Fruit fly (Drosophila melanogaster) whole organism, pupa: ENCODE data around the gene Argp.
A peak's percentile ranks its signal among the peaks of the same experiment; 100 is the strongest.

ENCODE experiments used
- CG10348 ChIP-seq: fragments of 200-800 bp; sonication (Bioruptor generic); IDR thresholded peaks from 2 replicates; pipeline ENCODE4 v1.3.6; 2022; ENCODE audit warnings: missing biosample characterization, missing genetic modification characterization
- CG12605 ChIP-seq: fragments of 200-800 bp; sonication (Bioruptor generic); IDR thresholded peaks from 2 replicates; pipeline ENCODE4 v1.3.6; 2022; ENCODE audit warnings: missing biosample characterization, missing genetic modification characterization
- CG13204 ChIP-seq: fragments of 200-800 bp; sonication (Bioruptor generic); optimal IDR thresholded peaks from 2 replicates; lab custom pipeline; 2018; ENCODE audit warnings: missing biosample characterization, mild to moderate bottlenecking, missing genetic modification characterization, moderate library complexity
- CG14655 ChIP-seq: fragments of 200-800 bp; sonication (Bioruptor generic); optimal IDR thresholded peaks from 3 replicates; lab custom pipeline; 2017; ENCODE audit warnings: mild to moderate bottlenecking, missing biosample characterization, missing genetic modification reagents, missing genetic modification characterization
- CG15710 ChIP-seq: fragments of 200-800 bp; sonication (Bioruptor generic); optimal IDR thresholded peaks from 2 replicates; lab custom pipeline; 2018; ENCODE audit warnings: missing biosample characterization, mild to moderate bottlenecking, missing genetic modification characterization, moderate library complexity
- CG17806 ChIP-seq: fragments of 200-800 bp; sonication (Bioruptor generic); optimal IDR thresholded peaks from 2 replicates; lab custom pipeline; 2018; ENCODE audit warnings: missing biosample characterization, mild to moderate bottlenecking, missing genetic modification characterization, moderate library complexity
- CG32121 ChIP-seq: fragments of 200-800 bp; sonication (Bioruptor generic); IDR thresholded peaks from 2 replicates; pipeline ENCODE4 v1.3.6; 2022; ENCODE audit warnings: missing biosample characterization, missing genetic modification characterization
- CG34367 ChIP-seq: fragments of 200-800 bp; sonication (Bioruptor generic); optimal IDR thresholded peaks from 2 replicates; lab custom pipeline; 2018; ENCODE audit warnings: missing biosample characterization, mild to moderate bottlenecking, missing genetic modification characterization
- CG4496 ChIP-seq: fragments of 200-800 bp; sonication (Bioruptor generic); IDR thresholded peaks from 3 replicates; pipeline ENCODE4 v1.3.6; 2022; ENCODE audit warnings: missing biosample characterization, missing genetic modification characterization
- CG8159 ChIP-seq: fragments of 200-800 bp; sonication (Bioruptor generic); optimal IDR thresholded peaks from 3 replicates; lab custom pipeline; 2018; ENCODE audit warnings: missing biosample characterization, mild to moderate bottlenecking, missing genetic modification characterization, moderate library complexity
- CG8301 ChIP-seq: fragments of 200-800 bp; sonication (Bioruptor generic); optimal IDR thresholded peaks from 2 replicates; lab custom pipeline; 2018; ENCODE audit warnings: missing biosample characterization, mild to moderate bottlenecking, missing genetic modification characterization
- CG9948 ChIP-seq: fragments of 200-800 bp; sonication (Bioruptor generic); optimal IDR thresholded peaks from 2 replicates; lab custom pipeline; 2018; ENCODE audit warnings: missing biosample characterization, mild to moderate bottlenecking, missing genetic modification characterization, moderate library complexity
- D1 ChIP-seq: fragments of 200-800 bp; sonication (Bioruptor generic); optimal IDR thresholded peaks from 2 replicates; lab custom pipeline; 2018; ENCODE audit warnings: missing biosample characterization, mild to moderate bottlenecking, missing genetic modification characterization, moderate library complexity
- EcR ChIP-seq: fragments of 200-800 bp; sonication (Bioruptor generic); optimal IDR thresholded peaks from 3 replicates; lab custom pipeline; 2019; ENCODE audit warnings: missing biosample characterization, missing genetic modification characterization, mild to moderate bottlenecking, moderate library complexity, missing genetic modification reagents
- Ets98B ChIP-seq: fragments of 200-800 bp; sonication (Bioruptor generic); IDR thresholded peaks from 2 replicates; pipeline ENCODE4 v1.3.6; 2022; ENCODE audit warnings: missing biosample characterization, missing genetic modification characterization
- Pif1A ChIP-seq: fragments of 200-800 bp; sonication (Bioruptor generic); optimal IDR thresholded peaks from 3 replicates; lab custom pipeline; 2016; ENCODE audit warnings: missing biosample characterization, missing genetic modification characterization
- Pif1B ChIP-seq: fragments of 200-800 bp; sonication (Bioruptor generic); optimal IDR thresholded peaks from 3 replicates; lab custom pipeline; 2016; ENCODE audit warnings: missing biosample characterization, missing genetic modification characterization
- Snoo ChIP-seq: fragments of 200-800 bp; sonication (Bioruptor generic); optimal IDR thresholded peaks from 3 replicates; lab custom pipeline; 2017; ENCODE audit warnings: missing biosample characterization, mild to moderate bottlenecking, missing genetic modification characterization, inconsistent platforms
- fd96Ca ChIP-seq: fragments of 200-800 bp; sonication (Bioruptor generic); IDR thresholded peaks from 3 replicates; pipeline ENCODE4 v1.3.6; 2022; ENCODE audit warnings: missing biosample characterization, missing genetic modification characterization
- gl ChIP-seq: fragments of 200-800 bp; sonication (Bioruptor generic); optimal IDR thresholded peaks from 2 replicates; lab custom pipeline; 2018; ENCODE audit warnings: missing biosample characterization, mild to moderate bottlenecking, missing genetic modification characterization
- rn ChIP-seq: fragments of 200-800 bp; sonication (Bioruptor generic); IDR thresholded peaks from 2 replicates; pipeline ENCODE4 v1.3.6; 2022; ENCODE audit warnings: missing biosample characterization, missing genetic modification characterization

Gene Argp

dm6 chr3R:13700192-13700591 is 9.5 kb downstream of the Argp start, which contains the start of gene ninaB:
Gene ninaB (plus strand): TSS chr3R:13700565.
- no peak for TF ChIP-seq CG14655 (GFP tag; lab: Kevin White, UChicago)
- TF ChIP-seq Snoo, result no peak
- no peak for TF ChIP-seq EcR (GFP tag; lab: Kevin White, UChicago)
- no peak for TF ChIP-seq CG9948
- TF ChIP-seq CG10348 (GFP tag; lab: Robert Waterston, UW), result no peak
- no peak for TF ChIP-seq CG8159 (tag; lab: Kevin White, UChicago)
- no peak for TF ChIP-seq CG12605 (GFP tag; lab: Robert Waterston, UW)
- no peak for TF ChIP-seq fd96Ca
- no peak for TF ChIP-seq D1 (tag; lab: Kevin White, UChicago)
- no peak for TF ChIP-seq CG17806 (tag; lab: Kevin White, UChicago)
- no peak for TF ChIP-seq CG34367 (tag; lab: Kevin White, UChicago)
- no peak for TF ChIP-seq CG32121 (GFP tag; lab: Robert Waterston, UW)
- no peak for TF ChIP-seq gl
- TF ChIP-seq Ets98B (GFP tag; lab: Robert Waterston, UW), result no peak
- no peak for TF ChIP-seq Pif1B (GFP tag; lab: Kevin White, UChicago)
- TF ChIP-seq CG4496, result no peak
- TF ChIP-seq CG15710 (tag; lab: Kevin White, UChicago), result no peak
- no peak for TF ChIP-seq Pif1A (GFP tag; lab: Kevin White, UChicago)

- TF ChIP-seq CG8301 (no peak), Ets98B (GFP tag; lab: Robert Waterston, UW) (no peak), CG10348 (GFP tag; lab: Robert Waterston, UW) (no peak), EcR (GFP tag; lab: Kevin White, UChicago) (no peak), D1 (tag; lab: Kevin White, UChicago) (no peak), fd96Ca (no peak), CG8159 (tag; lab: Kevin White, UChicago) (no peak), CG13204 (no peak), rn (no peak), CG14655 (GFP tag; lab: Kevin White, UChicago) (no peak), CG9948 (no peak), gl (no peak), Pif1B (GFP tag; lab: Kevin White, UChicago) (no peak), Pif1A (GFP tag; lab: Kevin White, UChicago) (no peak), CG4496 (no peak), Snoo (no peak), CG17806 (tag; lab: Kevin White, UChicago) (no peak), CG34367 (tag; lab: Kevin White, UChicago) (no peak), CG32121 (GFP tag; lab: Robert Waterston, UW) (no peak), CG12605 (GFP tag; lab: Robert Waterston, UW) (no peak)
- TF ChIP-seq, all 21 proteins: peak for 0
Measured at dm6 chr3R:13699350-13699749, 10.4 kb downstream of the Argp start.

dm6 chr3R:13693753-13694152 is 16.0 kb downstream of the Argp start, which contains the start of gene CG14367:
Gene CG14367 (plus strand): TSS chr3R:13694053.
- TF ChIP-seq CG32121 (GFP tag; lab: Robert Waterston, UW) (no peak), Ets98B (GFP tag; lab: Robert Waterston, UW) (no peak), rn (no peak), Snoo (no peak), gl (no peak), CG14655 (GFP tag; lab: Kevin White, UChicago) (no peak), Pif1B (GFP tag; lab: Kevin White, UChicago) (no peak), Pif1A (GFP tag; lab: Kevin White, UChicago) (no peak), CG4496 (no peak), EcR (GFP tag; lab: Kevin White, UChicago) (no peak), CG10348 (GFP tag; lab: Robert Waterston, UW) (no peak), CG15710 (tag; lab: Kevin White, UChicago) (no peak), CG34367 (tag; lab: Kevin White, UChicago) (no peak), CG8159 (tag; lab: Kevin White, UChicago) (no peak), D1 (tag; lab: Kevin White, UChicago) (no peak)

dm6 chr3R:13686371-13687211 is 23.1 kb downstream of the Argp start, which contains the start of gene omd:
Gene omd (minus strand): TSS chr3R:13687210.
- TF ChIP-seq CG4496 (peak; percentile 59; the same call in 1 of the 3 replicates), fd96Ca (peak; percentile 67; the same call in 1 of the 3 replicates), EcR (GFP tag; lab: Kevin White, UChicago) (no peak), Ets98B (GFP tag; lab: Robert Waterston, UW) (peak; percentile 54; the same call in 1 of the 2 replicates), CG15710 (tag; lab: Kevin White, UChicago) (no peak), CG32121 (GFP tag; lab: Robert Waterston, UW) (peak; percentile 23; the same call in 1 of the 2 replicates), rn (no peak), CG34367 (tag; lab: Kevin White, UChicago) (peak; percentile 12), CG9948 (no peak), Snoo (no peak), Pif1A (GFP tag; lab: Kevin White, UChicago) (peak; percentile 17), CG13204 (no peak), CG14655 (GFP tag; lab: Kevin White, UChicago) (no peak), Pif1B (GFP tag; lab: Kevin White, UChicago) (no peak), D1 (tag; lab: Kevin White, UChicago) (no peak)

- TF ChIP-seq CG13204, result no peak
- no peak for TF ChIP-seq Pif1B (GFP tag; lab: Kevin White, UChicago)
- TF ChIP-seq, all 21 proteins: peak for 0
Measured at dm6 chr3R:13685969-13686368, 23.8 kb downstream of the Argp start.
